Fruit fly (Drosophila melanogaster) whole organism, embryonic: ENCODE data around the gene Csk.

Experiments used
- CG10431 ChIP-seq: fragments of 200-800 bp; sonication (Bioruptor generic); optimal IDR thresholded peaks from 3 replicates; lab custom pipeline; 2018; ENCODE audit warnings: missing biosample characterization, mild to moderate bottlenecking, missing genetic modification characterization
- CG11456 ChIP-seq: fragments of 200-800 bp; sonication (Bioruptor generic); IDR thresholded peaks from 3 replicates; pipeline ENCODE4 v1.3.6; 2022; ENCODE audit warnings: missing biosample characterization, missing genetic modification characterization
- CG15514 ChIP-seq: fragments of 200-800 bp; sonication (Bioruptor generic); optimal IDR thresholded peaks from 3 replicates; lab custom pipeline; 2017; ENCODE audit warnings: missing biosample characterization, missing genetic modification characterization, mild to moderate bottlenecking, moderate library complexity, missing genetic modification reagents
- CG16815 ChIP-seq: fragments of 200-800 bp; sonication (Bioruptor generic); optimal IDR thresholded peaks from 3 replicates; lab custom pipeline; 2017; ENCODE audit warnings: missing biosample characterization, mild to moderate bottlenecking, missing genetic modification characterization
- CG17829 ChIP-seq: fragments of 200-800 bp; optimal IDR thresholded peaks from 2 replicates; lab custom pipeline; 2019; ENCODE audit warnings: missing biosample characterization, mild to moderate bottlenecking, missing genetic modification characterization, moderate library complexity
- CG2889 ChIP-seq: fragments of 200-800 bp; sonication (Bioruptor generic); IDR thresholded peaks from 3 replicates; pipeline ENCODE4 v1.3.6; 2022; ENCODE audit warnings: missing biosample characterization, missing genetic modification characterization
- CG34376 ChIP-seq: fragments of 200-800 bp; sonication (Bioruptor generic); optimal IDR thresholded peaks from 2 replicates; lab custom pipeline; 2018; ENCODE audit warnings: missing biosample characterization, mild to moderate bottlenecking, missing genetic modification characterization
- CG34422 ChIP-seq: fragments of 200-800 bp; sonication (Bioruptor generic); IDR thresholded peaks from 3 replicates; pipeline ENCODE4 v1.3.6; 2022; ENCODE audit warnings: missing biosample characterization, missing genetic modification characterization
- CG4328 ChIP-seq: fragments of 200-800 bp; sonication (Bioruptor generic); optimal IDR thresholded peaks from 3 replicates; lab custom pipeline; 2017; ENCODE audit warnings: missing biosample characterization, missing genetic modification reagents, missing genetic modification characterization
- CG6813 ChIP-seq: fragments of 200-800 bp; sonication (Bioruptor generic); optimal IDR thresholded peaks from 2 replicates; lab custom pipeline; 2017; ENCODE audit warnings: missing biosample characterization, missing genetic modification characterization, mild to moderate bottlenecking, moderate library complexity, missing genetic modification reagents
- CG7372 ChIP-seq: fragments of 200-800 bp; sonication (Bioruptor generic); IDR thresholded peaks from 2 replicates; pipeline ENCODE4 v1.3.6; 2022; ENCODE audit warnings: missing biosample characterization, missing genetic modification characterization
- CG7556 ChIP-seq: fragments of 200-800 bp; sonication (Bioruptor generic); optimal IDR thresholded peaks from 2 replicates; lab custom pipeline; 2017; ENCODE audit warnings: missing biosample characterization, mild to moderate bottlenecking, missing genetic modification characterization
- CG7963 ChIP-seq: fragments of 200-800 bp; sonication (Bioruptor generic); IDR thresholded peaks from 3 replicates; pipeline ENCODE4 v1.3.6; 2022; ENCODE audit warnings: missing biosample characterization, missing genetic modification characterization; ENCODE audit not compliant: partially characterized antibody
- CG9727 ChIP-seq: fragments of 200-800 bp; sonication (Bioruptor generic); optimal IDR thresholded peaks from 3 replicates; lab custom pipeline; 2017; ENCODE audit warnings: missing biosample characterization, mild to moderate bottlenecking, missing genetic modification characterization
- Chrac-16 ChIP-seq: fragments of 200-800 bp; sonication (Bioruptor generic); optimal IDR thresholded peaks from 3 replicates; lab custom pipeline; 2016; ENCODE audit warnings: missing biosample characterization, missing genetic modification characterization
- CkIIα-i1 ChIP-seq: fragments of 200-800 bp; sonication (Bioruptor generic); IDR thresholded peaks from 2 replicates; pipeline ENCODE4 v1.3.6; 2022; ENCODE audit warnings: missing biosample characterization, missing genetic modification characterization
- D ChIP-seq, 2 experiments: fragments of 200-800 bp in 1 of 2; fragments of >200 bp in 1 of 2; sonication (Bioruptor generic) in 1 of 2; optimal IDR thresholded peaks; 2 replicates in 1 of 2; 3 replicates in 1 of 2; lab custom pipeline; 2017; ENCODE audit warnings: mild to moderate bottlenecking in 1 of 2, missing biosample characterization in 1 of 2, missing genetic modification characterization in 1 of 2, missing genetic modification reagents in 1 of 2
- Doc3 ChIP-seq: fragments of 200-800 bp; sonication (Bioruptor generic); IDR thresholded peaks from 3 replicates; pipeline ENCODE4 v1.3.6; 2022; ENCODE audit warnings: missing biosample characterization, missing genetic modification characterization; ENCODE audit not compliant: partially characterized antibody
- Drgx ChIP-seq: fragments of 200-800 bp; sonication (Bioruptor generic); IDR thresholded peaks from 2 replicates; pipeline ENCODE4 v1.3.6; 2022; ENCODE audit warnings: missing biosample characterization, missing genetic modification characterization
- HLH3B ChIP-seq: fragments of 200-800 bp; sonication (Bioruptor generic); IDR thresholded peaks from 2 replicates; pipeline ENCODE4 v1.3.6; 2022; ENCODE audit warnings: missing biosample characterization, missing genetic modification characterization
- HmgD ChIP-seq: fragments of 200-800 bp; sonication (Bioruptor generic); optimal IDR thresholded peaks from 3 replicates; lab custom pipeline; 2016; ENCODE audit warnings: missing biosample characterization, missing genetic modification characterization
- Hr51 ChIP-seq, 2 experiments: fragments of 200-800 bp; sonication (Bioruptor generic); optimal IDR thresholded peaks; 2 replicates in 1 of 2; 3 replicates in 1 of 2; lab custom pipeline; 2016 to 2018; ENCODE audit warnings: missing biosample characterization in 2 of 2, missing genetic modification characterization in 2 of 2, mild to moderate bottlenecking in 1 of 2, moderate library complexity in 1 of 2
- Mrtf ChIP-seq: fragments of 200-800 bp; sonication (Bioruptor generic); IDR thresholded peaks from 3 replicates; pipeline ENCODE4 v1.3.6; 2022; ENCODE audit warnings: missing biosample characterization, missing genetic modification characterization
- NK7.1 ChIP-seq: fragments of 200-800 bp; sonication (Bioruptor generic); optimal IDR thresholded peaks from 3 replicates; lab custom pipeline; 2016; ENCODE audit warnings: missing biosample characterization, missing genetic modification characterization
- Nf-YC ChIP-seq: fragments of 200-800 bp; optimal IDR thresholded peaks from 3 replicates; lab custom pipeline; 2019; ENCODE audit warnings: missing biosample characterization, mild to moderate bottlenecking, missing genetic modification characterization, moderate library complexity
- YL-1 ChIP-seq: fragments of 200-800 bp; sonication (Bioruptor generic); optimal IDR thresholded peaks from 3 replicates; lab custom pipeline; 2017; ENCODE audit warnings: missing biosample characterization, mild to moderate bottlenecking, missing genetic modification characterization
- ac ChIP-seq: fragments of 200-800 bp; sonication (Bioruptor generic); optimal IDR thresholded peaks from 3 replicates; lab custom pipeline; 2017; ENCODE audit warnings: missing biosample characterization, mild to moderate bottlenecking, missing genetic modification characterization
- amos ChIP-seq: fragments of 200-800 bp; sonication (Bioruptor generic); IDR thresholded peaks from 2 replicates; pipeline ENCODE4 v1.3.6; 2022; ENCODE audit warnings: missing biosample characterization, missing genetic modification characterization; ENCODE audit not compliant: partially characterized antibody
- cato ChIP-seq: fragments of 200-800 bp; sonication (Bioruptor generic); optimal IDR thresholded peaks from 2 replicates; lab custom pipeline; 2016; ENCODE audit warnings: missing biosample characterization, missing genetic modification characterization, borderline replicate concordance
- crc ChIP-seq: fragments of 200-800 bp; sonication (Bioruptor generic); optimal IDR thresholded peaks from 2 replicates; lab custom pipeline; 2016; ENCODE audit warnings: missing biosample characterization, missing genetic modification characterization
- ewg ChIP-seq: fragments of 200-800 bp; sonication (Bioruptor generic); optimal IDR thresholded peaks from 3 replicates; lab custom pipeline; 2017; ENCODE audit warnings: mild to moderate bottlenecking, missing biosample characterization, missing genetic modification reagents, missing genetic modification characterization
- hb ChIP-seq: fragments of 200-800 bp; sonication (Bioruptor generic); IDR thresholded peaks from 3 replicates; pipeline ENCODE4 v1.3.6; 2022; ENCODE audit warnings: missing biosample characterization, missing genetic modification characterization; ENCODE audit not compliant: partially characterized antibody
- her ChIP-seq: fragments of 200-800 bp; sonication (Bioruptor generic); optimal IDR thresholded peaks from 2 replicates; lab custom pipeline; 2016; ENCODE audit warnings: missing biosample characterization, missing genetic modification characterization
- lilli ChIP-seq: fragments of 200-800 bp; sonication (Bioruptor generic); optimal IDR thresholded peaks from 3 replicates; lab custom pipeline; 2016; ENCODE audit warnings: missing biosample characterization, missing genetic modification characterization
- luna ChIP-seq: fragments of 200-800 bp; sonication (Bioruptor generic); optimal IDR thresholded peaks from 2 replicates; lab custom pipeline; 2016; ENCODE audit warnings: missing biosample characterization, missing genetic modification characterization
- mld ChIP-seq: fragments of 200-800 bp; sonication (Bioruptor generic); IDR thresholded peaks from 3 replicates; pipeline ENCODE4 v1.3.6; 2022; ENCODE audit warnings: missing biosample characterization, missing genetic modification characterization; ENCODE audit not compliant: partially characterized antibody
- nmo ChIP-seq: fragments of 200-800 bp; sonication (Bioruptor generic); optimal IDR thresholded peaks from 2 replicates; lab custom pipeline; 2018; ENCODE audit warnings: missing biosample characterization, mild to moderate bottlenecking, missing genetic modification characterization, moderate library complexity
- p53 ChIP-seq: fragments of 200-800 bp; sonication (Bioruptor generic); optimal IDR thresholded peaks from 2 replicates; lab custom pipeline; 2016; ENCODE audit warnings: missing biosample characterization, missing genetic modification characterization
- ranshi ChIP-seq: fragments of 200-800 bp; sonication (Bioruptor generic); IDR thresholded peaks from 2 replicates; pipeline ENCODE4 v1.3.6; 2022; ENCODE audit warnings: missing biosample characterization, missing genetic modification characterization
- sc ChIP-seq, 3 experiments: fragments of >200 bp in 2 of 3; fragments of 200-800 bp in 1 of 3; sonication (Bioruptor generic) in 1 of 3; optimal IDR thresholded peaks; 2 replicates in 2 of 3; 3 replicates in 1 of 3; lab custom pipeline; 2017; ENCODE audit warnings: mild to moderate bottlenecking in 1 of 3, missing biosample characterization in 1 of 3, missing genetic modification characterization in 1 of 3, missing genetic modification reagents in 1 of 3
- scrt ChIP-seq: fragments of 200-800 bp; sonication (Bioruptor generic); optimal IDR thresholded peaks from 2 replicates; lab custom pipeline; 2018; ENCODE audit warnings: missing biosample characterization, mild to moderate bottlenecking, missing genetic modification characterization, moderate library complexity
- sd ChIP-seq: fragments of 200-800 bp; sonication (Bioruptor generic); optimal IDR thresholded peaks from 3 replicates; lab custom pipeline; 2018; ENCODE audit warnings: missing biosample characterization, mild to moderate bottlenecking, missing genetic modification characterization, moderate library complexity
- slou ChIP-seq: fragments of 200-800 bp; sonication (Bioruptor generic); optimal IDR thresholded peaks from 3 replicates; lab custom pipeline; 2016; ENCODE audit warnings: missing biosample characterization, missing genetic modification characterization
- sr ChIP-seq: fragments of 200-800 bp; sonication (Bioruptor generic); IDR thresholded peaks from 3 replicates; pipeline ENCODE4 v1.3.6; 2022; ENCODE audit warnings: missing biosample characterization, missing genetic modification characterization
- tio ChIP-seq: fragments of 200-800 bp; sonication (Bioruptor generic); optimal IDR thresholded peaks from 2 replicates; lab custom pipeline; 2017; ENCODE audit warnings: missing biosample characterization, missing genetic modification characterization, inconsistent platforms
- tll ChIP-seq, 2 experiments: fragments of 200-800 bp in 1 of 2; fragments of >200 bp in 1 of 2; sonication (Bioruptor generic) in 1 of 2; optimal IDR thresholded peaks; 2 replicates each; lab custom pipeline; 2017 to 2019; ENCODE audit warnings: missing biosample characterization in 2 of 2, missing genetic modification characterization in 2 of 2, mild to moderate bottlenecking in 1 of 2, moderate library complexity in 1 of 2
- wdn ChIP-seq: fragments of 200-800 bp; sonication (Bioruptor generic); IDR thresholded peaks from 2 replicates; pipeline ENCODE4 v1.3.6; 2022; ENCODE audit warnings: missing biosample characterization, missing genetic modification characterization

Csk gene

DNA sequence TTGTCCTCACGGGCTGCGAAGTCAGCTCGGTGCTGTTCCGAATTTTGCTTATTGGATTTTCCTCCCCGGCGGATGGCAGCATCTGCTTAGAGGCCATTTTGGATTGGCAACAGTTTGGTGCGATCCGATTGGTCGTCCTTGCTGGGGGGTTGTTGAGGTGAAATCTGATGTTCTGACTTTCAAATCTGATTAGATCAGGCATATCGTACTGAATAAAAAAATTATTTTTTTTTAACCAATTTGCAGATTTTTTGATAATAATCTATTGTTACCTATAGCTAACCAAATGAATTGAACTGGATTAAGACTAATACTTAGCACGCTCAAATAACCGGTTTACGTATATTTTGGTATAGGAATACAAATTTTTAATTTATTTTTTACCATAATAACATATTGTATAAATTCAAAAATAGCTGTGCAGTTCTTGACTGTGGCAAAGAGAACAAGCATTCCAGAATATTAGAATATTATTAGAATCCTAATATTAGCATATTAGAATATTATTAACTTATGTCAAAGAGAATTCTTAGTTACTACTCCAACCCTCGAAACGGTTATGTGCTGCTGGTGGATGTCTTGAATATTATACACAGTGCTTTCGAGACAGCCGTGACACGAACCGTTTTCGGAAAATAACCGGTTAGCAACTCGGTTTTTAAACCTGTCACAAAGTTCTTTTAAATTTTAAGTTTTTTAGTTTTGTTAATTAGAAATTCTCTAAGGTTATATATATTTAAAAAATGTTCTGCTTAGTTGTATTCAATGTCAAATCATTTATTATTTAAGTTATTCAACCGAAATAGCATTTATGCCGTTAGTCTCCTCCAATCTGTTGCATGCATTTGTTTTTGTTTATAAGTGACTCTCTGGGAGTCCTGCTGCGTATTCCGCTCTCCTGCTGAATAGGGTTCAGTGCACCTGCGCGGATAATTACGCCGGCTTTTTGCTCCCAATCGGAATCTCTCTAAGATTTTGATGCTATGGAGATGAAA is 44.1 kb upstream of the Csk start, which contains the start of gene Fer3 (continued):
- TF ChIP-seq Doc3 (GFP tag; lab: Robert Waterston, UW) (no peak), luna (GFP tag; lab: Kevin White, UChicago) (no peak), tio (GFP tag; lab: Kevin White, UChicago) (no peak), hb (GFP tag; lab: Robert Waterston, UW) (no peak), her (GFP tag; lab: Kevin White, UChicago) (no peak), CG7963 (no peak), HmgD (no peak), wdn (no peak), scrt (peak; percentile 93), CG16815 (GFP tag; lab: Kevin White, UChicago) (no peak), YL-1 (GFP tag; lab: Kevin White, UChicago) (no peak), CG17829 (tag; lab: Kevin White, UChicago) (no peak), Chrac-16 (GFP tag; lab: Kevin White, UChicago) (no peak), tll (GFP tag; optimal IDR thresholded peaks at IDR 0.05; lab: Kevin White, UChicago) (peak in 1 of 2 experiments; percentile 26), p53 (GFP tag; lab: Kevin White, UChicago) (no peak), CG15514 (GFP tag; lab: Kevin White, UChicago) (peak; percentile 13), cato (GFP tag; lab: Kevin White, UChicago) (no peak), CG10431 (GFP tag; lab: Kevin White, UChicago) (no peak), sc (optimal IDR thresholded peaks at IDR 0.05; lab: Kevin White, UChicago) (no peak), sc (GFP tag; optimal IDR thresholded peaks at IDR 0.05; lab: Kevin White, UChicago) (no peak), sr (no peak), Hr51 (GFP tag; optimal IDR thresholded peaks at IDR 0.05; lab: Kevin White, UChicago) (peak in 1 of 2 experiments; percentile 30), D (optimal IDR thresholded peaks at IDR 0.05; lab: Kevin White, UChicago) (peak; percentile 1), D (GFP tag; optimal IDR thresholded peaks at IDR 0.05; lab: Kevin White, UChicago) (no peak), sd (tag; lab: Kevin White, UChicago) (peak; percentile 40), ranshi (GFP tag; lab: Robert Waterston, UW) (no peak), lilli (no peak), Nf-YC (tag; lab: Kevin White, UChicago) (peak; percentile 93), nmo (GFP tag; lab: Kevin White, UChicago) (no peak), CG11456 (GFP tag; lab: Robert Waterston, UW) (no peak), ac (GFP tag; lab: Kevin White, UChicago) (no peak), ewg (peak; percentile 40), amos (GFP tag; lab: Robert Waterston, UW) (no peak), Drgx (no peak), CG34376 (no peak), CG4328 (GFP tag; lab: Kevin White, UChicago) (no peak), CkIIα-i1 (GFP tag; lab: Robert Waterston, UW) (no peak), CG6813 (no peak), slou (GFP tag; lab: Kevin White, UChicago) (no peak), CG2889 (GFP tag; lab: Robert Waterston, UW) (no peak), HLH3B (no peak), CG9727 (GFP tag; lab: Kevin White, UChicago) (no peak), CG7556 (peak; percentile 2), crc (GFP tag; lab: Kevin White, UChicago) (no peak), mld (GFP tag; lab: Robert Waterston, UW) (no peak), CG7372 (no peak), CG34422 (no peak), Mrtf (GFP tag; lab: Robert Waterston, UW) (no peak), NK7.1 (GFP tag; lab: Kevin White, UChicago) (no peak)
